Worm (Caenorhabditis elegans): Measurements from ENCODE around the gene F10G7.9.

Gene F10G7.9

ce11 chrII:4672584-4673110, 33.6 kb downstream of the F10G7.9 start, which contains the start of the genes clec-140 and hmg-11:
Gene clec-140, plus strand, starts transcription at chrII:4673060.
Gene hmg-11, plus strand, starts transcription at chrII:4673085.
- no peak for TF ChIP-seq ceh-82 (tag; optimal IDR thresholded peaks at IDR 0.05)
- TF ChIP-seq egl-27 (tag; optimal IDR thresholded peaks at IDR 0.05), result no peak
- TF ChIP-seq lin-39 (tag; optimal IDR thresholded peaks at IDR 0.05), result peak; percentile 90
- TF ChIP-seq mml-1 (tag; optimal IDR thresholded peaks at IDR 0.05), result no peak
- TF ChIP-seq nhr-67 (tag; optimal IDR thresholded peaks at IDR 0.05), result no peak
- TF ChIP-seq lsy-12 (tag; optimal IDR thresholded peaks at IDR 0.05), result peak; percentile 8
- TF ChIP-seq ceh-9 (tag; optimal IDR thresholded peaks at IDR 0.05), result no peak
- TF ChIP-seq mdl-1 (tag; optimal IDR thresholded peaks at IDR 0.05), result no peak
- peak; percentile 51 for TF ChIP-seq nhr-25 (tag; optimal IDR thresholded peaks at IDR 0.05)
- TF ChIP-seq daf-12 (tag; optimal IDR thresholded peaks at IDR 0.05), result no peak
- TF ChIP-seq snpc-4 (tag; optimal IDR thresholded peaks at IDR 0.05), result peak; percentile 43
- no peak for TF ChIP-seq hmg-11 (tag; optimal IDR thresholded peaks at IDR 0.05)
- no peak for TF ChIP-seq nhr-12 (tag; optimal IDR thresholded peaks at IDR 0.05)
- no peak for TF ChIP-seq ama-1 (optimal IDR thresholded peaks at IDR 0.05)
- TF ChIP-seq ceh-16 (tag; optimal IDR thresholded peaks at IDR 0.05), result no peak
- peak; percentile 72 for TF ChIP-seq nfya-1 (tag; optimal IDR thresholded peaks at IDR 0.05; ENCODE audit: insufficient read depth)
- no peak for TF ChIP-seq tbx-2 (tag; optimal IDR thresholded peaks at IDR 0.05)
- no peak for TF ChIP-seq nhr-77 (tag; optimal IDR thresholded peaks at IDR 0.05)
- peak; percentile 24 for TF ChIP-seq egl-5 (tag; optimal IDR thresholded peaks at IDR 0.05)
- TF ChIP-seq jun-1 (tag; optimal IDR thresholded peaks at IDR 0.05), result peak; percentile 45
- TF ChIP-seq pha-4 (tag; optimal IDR thresholded peaks at IDR 0.05), result no peak
- TF ChIP-seq aly-2 (tag; optimal IDR thresholded peaks at IDR 0.05), result no peak
- TF ChIP-seq elt-3 (tag; optimal IDR thresholded peaks at IDR 0.05), result no peak
- no peak for TF ChIP-seq nhr-28 (tag; optimal IDR thresholded peaks at IDR 0.05)
- TF ChIP-seq elt-2 (tag; optimal IDR thresholded peaks at IDR 0.05), result peak; percentile 46
- TF ChIP-seq eor-1 (tag; optimal IDR thresholded peaks at IDR 0.05), result no peak
- no peak for TF ChIP-seq zag-1 (tag; optimal IDR thresholded peaks at IDR 0.05)
- no peak for TF ChIP-seq fkh-2 (tag; optimal IDR thresholded peaks at IDR 0.05)
- no peak for TF ChIP-seq nhr-43 (tag; optimal IDR thresholded peaks at IDR 0.05; ENCODE audit: poor library complexity, severe bottlenecking)
- TF ChIP-seq unc-62 (GFP tag; optimal IDR thresholded peaks at IDR 0.05), result no peak
- TF ChIP-seq nhr-11 (tag; optimal IDR thresholded peaks at IDR 0.05), result no peak
- TF ChIP-seq R02D3.7 (tag; optimal IDR thresholded peaks at IDR 0.05), result no peak
- peak; percentile 33 for TF ChIP-seq pqm-1 (tag; optimal IDR thresholded peaks at IDR 0.05)
- no peak for TF ChIP-seq unc-39 (tag; optimal IDR thresholded peaks at IDR 0.05)
- TF ChIP-seq nhr-76 (tag; optimal IDR thresholded peaks at IDR 0.05), result no peak
- TF ChIP-seq ztf-11 (tag; optimal IDR thresholded peaks at IDR 0.05), result no peak
- TF ChIP-seq lin-15B (tag; optimal IDR thresholded peaks at IDR 0.05), result peak; percentile 71
- TF ChIP-seq fos-1 (tag; optimal IDR thresholded peaks at IDR 0.05), result peak; percentile 9
- TF ChIP-seq ceh-28 (tag; optimal IDR thresholded peaks at IDR 0.05), result no peak
- no peak for TF ChIP-seq skn-1 (tag; optimal IDR thresholded peaks at IDR 0.05)
- peak; percentile 41 for TF ChIP-seq nhr-23 (tag; optimal IDR thresholded peaks at IDR 0.05)
- TF ChIP-seq elt-1 (tag; optimal IDR thresholded peaks at IDR 0.05), result no peak
- no peak for TF ChIP-seq nhr-237 (tag; optimal IDR thresholded peaks at IDR 0.05)
- no peak for TF ChIP-seq ZK546.5 (tag; optimal IDR thresholded peaks at IDR 0.05)
- no peak for TF ChIP-seq fkh-10 (GFP tag; optimal IDR thresholded peaks at IDR 0.05)
- no peak for TF ChIP-seq sea-2 (GFP tag; optimal IDR thresholded peaks at IDR 0.05)

- TF ChIP-seq aly-2 (tag; optimal IDR thresholded peaks at IDR 0.05) (no peak), ZK546.5 (tag; optimal IDR thresholded peaks at IDR 0.05) (no peak), elt-1 (tag; optimal IDR thresholded peaks at IDR 0.05) (no peak), nhr-43 (tag; optimal IDR thresholded peaks at IDR 0.05; ENCODE audit: poor library complexity, severe bottlenecking) (no peak), ceh-16 (tag; optimal IDR thresholded peaks at IDR 0.05) (no peak), R02D3.7 (tag; optimal IDR thresholded peaks at IDR 0.05) (no peak), nhr-23 (tag; optimal IDR thresholded peaks at IDR 0.05) (no peak), fkh-10 (GFP tag; optimal IDR thresholded peaks at IDR 0.05) (no peak), ceh-28 (tag; optimal IDR thresholded peaks at IDR 0.05) (no peak), zag-1 (tag; optimal IDR thresholded peaks at IDR 0.05) (no peak), daf-12 (tag; optimal IDR thresholded peaks at IDR 0.05) (no peak), elt-3 (tag; optimal IDR thresholded peaks at IDR 0.05) (no peak), egl-27 (tag; optimal IDR thresholded peaks at IDR 0.05) (no peak), nfya-1 (tag; optimal IDR thresholded peaks at IDR 0.05; ENCODE audit: insufficient read depth) (no peak), nhr-76 (tag; optimal IDR thresholded peaks at IDR 0.05) (no peak), fkh-2 (tag; optimal IDR thresholded peaks at IDR 0.05) (no peak), nhr-67 (tag; optimal IDR thresholded peaks at IDR 0.05) (no peak)
Observed at ce11 chrII:4671692-4672091, 34.6 kb downstream of the F10G7.9 start, which contains the start of gene T05A7.6. Gene T05A7.6, minus strand, starts transcription at chrII:4671792.

Measured in whole organism, L3 larva.